Fruit fly (Drosophila melanogaster) whole organism, embryonic: ENCODE data around the gene hkb.
A peak's percentile ranks its signal among the peaks of the same experiment; 100 is the strongest.

Experiments used
- ATbp ChIP-seq: fragments of 200-800 bp; sonication (Bioruptor generic); optimal IDR thresholded peaks from 2 replicates; lab custom pipeline; 2017; ENCODE audit warnings: missing biosample characterization, mild to moderate bottlenecking, missing genetic modification characterization, missing genetic modification reagents
- Ada2b ChIP-seq: fragments of 200-800 bp; sonication (Bioruptor generic); IDR thresholded peaks from 2 replicates; pipeline ENCODE4 v1.3.6; 2022; ENCODE audit warnings: missing biosample characterization, missing genetic modification characterization
- BtbVII ChIP-seq: fragments of 200-800 bp; sonication (Bioruptor generic); optimal IDR thresholded peaks from 3 replicates; lab custom pipeline; 2017; ENCODE audit warnings: missing biosample characterization, mild to moderate bottlenecking, missing genetic modification characterization
- C15 ChIP-seq: fragments of 200-800 bp; sonication (Bioruptor generic); IDR thresholded peaks from 3 replicates; pipeline ENCODE4 v1.3.6; 2022; ENCODE audit warnings: missing biosample characterization, missing genetic modification characterization
- CG10267 ChIP-seq: fragments of 200-800 bp; sonication (Bioruptor generic); optimal IDR thresholded peaks from 2 replicates; lab custom pipeline; 2018; ENCODE audit warnings: missing biosample characterization, mild to moderate bottlenecking, missing genetic modification characterization, moderate library complexity
- CG10321 ChIP-seq: fragments of 200-800 bp; sonication (Bioruptor generic); IDR thresholded peaks from 2 replicates; pipeline ENCODE4 v1.3.6; 2022; ENCODE audit warnings: missing biosample characterization, missing genetic modification characterization
- CG11085 ChIP-seq: fragments of 200-800 bp; sonication (Bioruptor generic); IDR thresholded peaks from 2 replicates; pipeline ENCODE4 v1.3.6; 2022; ENCODE audit warnings: missing biosample characterization, missing genetic modification characterization
- CG12219 ChIP-seq: fragments of 200-800 bp; sonication (Bioruptor generic); optimal IDR thresholded peaks from 3 replicates; lab custom pipeline; 2018; ENCODE audit warnings: missing biosample characterization, mild to moderate bottlenecking, missing genetic modification characterization
- CG13894 ChIP-seq: fragments of 200-800 bp; sonication (Bioruptor generic); optimal IDR thresholded peaks from 3 replicates; lab custom pipeline; 2018; ENCODE audit warnings: missing biosample characterization, mild to moderate bottlenecking, missing genetic modification characterization, moderate library complexity
- CG14441 ChIP-seq: fragments of 200-800 bp; sonication (Bioruptor generic); IDR thresholded peaks from 2 replicates; pipeline ENCODE4 v1.3.6; 2022; ENCODE audit warnings: missing biosample characterization, missing genetic modification characterization
- CG14667 ChIP-seq: fragments of 200-800 bp; sonication (Bioruptor generic); IDR thresholded peaks from 2 replicates; pipeline ENCODE4 v1.3.6; 2022; ENCODE audit warnings: missing biosample characterization, missing genetic modification characterization
- CG1529 ChIP-seq: fragments of 200-800 bp; sonication (Bioruptor generic); optimal IDR thresholded peaks from 3 replicates; lab custom pipeline; 2018; ENCODE audit warnings: missing biosample characterization, missing genetic modification characterization
- CG1603 ChIP-seq: fragments of 200-800 bp; sonication (Bioruptor generic); optimal IDR thresholded peaks from 2 replicates; lab custom pipeline; 2019; ENCODE audit warnings: missing biosample characterization, mild to moderate bottlenecking, missing genetic modification characterization, moderate library complexity
- CG1647 ChIP-seq: fragments of 200-800 bp; sonication (Bioruptor generic); optimal IDR thresholded peaks from 3 replicates; lab custom pipeline; 2016; ENCODE audit warnings: missing biosample characterization, missing genetic modification characterization
- CG1792 ChIP-seq: fragments of 200-800 bp; sonication (Bioruptor generic); optimal IDR thresholded peaks from 2 replicates; lab custom pipeline; 2016; ENCODE audit warnings: missing biosample characterization, missing genetic modification characterization
- CG2116 ChIP-seq: fragments of 200-800 bp; sonication (Bioruptor generic); optimal IDR thresholded peaks from 3 replicates; lab custom pipeline; 2018; ENCODE audit warnings: missing biosample characterization, mild to moderate bottlenecking, missing genetic modification characterization
- CG2202 ChIP-seq: fragments of 200-800 bp; sonication (Bioruptor generic); optimal IDR thresholded peaks from 2 replicates; lab custom pipeline; 2018; ENCODE audit warnings: missing biosample characterization, mild to moderate bottlenecking, missing genetic modification characterization
- CG4282 ChIP-seq: fragments of 200-800 bp; sonication (Bioruptor generic); optimal IDR thresholded peaks from 2 replicates; lab custom pipeline; 2016; ENCODE audit warnings: missing biosample characterization, missing genetic modification characterization
- CTCF ChIP-seq: fragments of 200-800 bp; sonication (Bioruptor generic); optimal IDR thresholded peaks from 2 replicates; lab custom pipeline; 2017; ENCODE audit warnings: missing biosample characterization, mild to moderate bottlenecking, missing genetic modification characterization, moderate library complexity
- CrebB ChIP-seq: fragments of 200-800 bp; sonication (Bioruptor generic); optimal IDR thresholded peaks from 3 replicates; lab custom pipeline; 2018; ENCODE audit warnings: missing biosample characterization, mild to moderate bottlenecking, missing genetic modification characterization
- Dad ChIP-seq: fragments of 200-800 bp; sonication (Bioruptor generic); optimal IDR thresholded peaks from 3 replicates; lab custom pipeline; 2016; ENCODE audit warnings: missing biosample characterization, missing genetic modification characterization
- Deaf1 ChIP-seq: fragments of 200-800 bp; optimal IDR thresholded peaks from 3 replicates; lab custom pipeline; 2019; ENCODE audit warnings: missing biosample characterization, mild to moderate bottlenecking, missing genetic modification characterization, moderate library complexity
- Dfd ChIP-seq, 2 experiments: fragments of >200 bp; optimal IDR thresholded peaks; 2 replicates each; lab custom pipeline; 2017; ENCODE audit warnings: missing biosample characterization in 2 of 2, missing genetic modification characterization in 2 of 2
- Doc3 ChIP-seq: fragments of 200-800 bp; sonication (Bioruptor generic); IDR thresholded peaks from 3 replicates; pipeline ENCODE4 v1.3.6; 2022; ENCODE audit warnings: missing biosample characterization, missing genetic modification characterization; ENCODE audit not compliant: partially characterized antibody
- E2f1 ChIP-seq: fragments of 200-800 bp; sonication (Bioruptor generic); IDR thresholded peaks from 2 replicates; pipeline ENCODE4 v1.3.6; 2022; ENCODE audit warnings: missing biosample characterization, missing genetic modification characterization
- Ets65A ChIP-seq: fragments of 200-800 bp; sonication (Bioruptor generic); peaks from one replicate; lab custom pipeline; 2016; ENCODE audit warnings: missing biosample characterization, missing genetic modification characterization
- H2.0 ChIP-seq: fragments of 200-800 bp; sonication (Bioruptor generic); IDR thresholded peaks from 2 replicates; pipeline ENCODE4 v1.3.6; 2022; ENCODE audit warnings: missing biosample characterization, missing genetic modification characterization
- HLH54F ChIP-seq: fragments of 200-800 bp; sonication (Bioruptor generic); optimal IDR thresholded peaks from 3 replicates; lab custom pipeline; 2016; ENCODE audit warnings: missing biosample characterization, missing genetic modification characterization
- Hey ChIP-seq: fragments of 200-800 bp; sonication (Bioruptor generic); optimal IDR thresholded peaks from 3 replicates; lab custom pipeline; 2018; ENCODE audit warnings: missing biosample characterization, mild to moderate bottlenecking, missing genetic modification characterization
- Hr51 ChIP-seq, 2 experiments: fragments of 200-800 bp; sonication (Bioruptor generic); optimal IDR thresholded peaks; 2 replicates in 1 of 2; 3 replicates in 1 of 2; lab custom pipeline; 2016 to 2018; ENCODE audit warnings: missing biosample characterization in 2 of 2, missing genetic modification characterization in 2 of 2, mild to moderate bottlenecking in 1 of 2, moderate library complexity in 1 of 2
- NfI ChIP-seq: fragments of 200-800 bp; sonication (Bioruptor generic); optimal IDR thresholded peaks from 3 replicates; lab custom pipeline; 2018; ENCODE audit warnings: missing biosample characterization, mild to moderate bottlenecking, missing genetic modification characterization, moderate library complexity
- Poxn ChIP-seq: fragments of 200-800 bp; sonication (Bioruptor generic); IDR thresholded peaks from 2 replicates; pipeline ENCODE4 v1.3.6; 2022; ENCODE audit warnings: missing biosample characterization, missing genetic modification characterization
- Ptx1 ChIP-seq: fragments of 200-800 bp; sonication (Bioruptor generic); IDR thresholded peaks from 2 replicates; pipeline ENCODE4 v1.3.6; 2022; ENCODE audit warnings: missing biosample characterization, missing genetic modification characterization
- abd-A ChIP-seq: fragments of 200-800 bp; sonication (Bioruptor generic); optimal IDR thresholded peaks from 3 replicates; lab custom pipeline; 2019; ENCODE audit warnings: missing biosample characterization, mild to moderate bottlenecking, missing genetic modification characterization, moderate library complexity
- ash1 ChIP-seq: fragments of 200-800 bp; sonication (Bioruptor generic); optimal IDR thresholded peaks from 2 replicates; lab custom pipeline; 2018; ENCODE audit warnings: missing biosample characterization, mild to moderate bottlenecking, missing genetic modification characterization
- bigmax ChIP-seq: fragments of 200-800 bp; sonication (Bioruptor generic); optimal IDR thresholded peaks from 2 replicates; lab custom pipeline; 2018; ENCODE audit warnings: missing biosample characterization, mild to moderate bottlenecking, missing genetic modification characterization
- bsh ChIP-seq, 2 experiments: fragments of 200-800 bp; sonication (Bioruptor generic); optimal IDR thresholded peaks; 2 replicates each; lab custom pipeline; 2017 to 2018; ENCODE audit warnings: mild to moderate bottlenecking in 2 of 2, missing biosample characterization in 2 of 2, missing genetic modification characterization in 2 of 2, moderate library complexity in 1 of 2
- croc ChIP-seq: fragments of 200-800 bp; sonication (Bioruptor generic); conservative IDR thresholded peaks from 3 replicates; pipeline ENCODE4 v1.3.6; 2022; ENCODE audit warnings: missing biosample characterization, missing genetic modification characterization
- dati ChIP-seq: fragments of 200-800 bp; sonication (Bioruptor generic); IDR thresholded peaks from 2 replicates; pipeline ENCODE4 v1.3.6; 2022; ENCODE audit warnings: missing biosample characterization, missing genetic modification characterization
- gfzf ChIP-seq: fragments of 200-800 bp; sonication (Bioruptor generic); optimal IDR thresholded peaks from 2 replicates; lab custom pipeline; 2016; ENCODE audit warnings: missing biosample characterization, mild to moderate bottlenecking, missing genetic modification characterization, moderate library complexity
- insv ChIP-seq, 2 experiments: fragments of 200-800 bp; sonication (Bioruptor generic); optimal IDR thresholded peaks; 3 replicates each; lab custom pipeline; 2016 to 2018; ENCODE audit warnings: missing biosample characterization in 2 of 2, missing genetic modification characterization in 2 of 2
- kah ChIP-seq: fragments of 200-800 bp; sonication (Bioruptor generic); optimal IDR thresholded peaks from 2 replicates; lab custom pipeline; 2018; ENCODE audit warnings: missing biosample characterization, mild to moderate bottlenecking, missing genetic modification characterization
- lov ChIP-seq, 2 experiments: fragments of 200-800 bp in 1 of 2; fragments of >200 bp in 1 of 2; sonication (Bioruptor generic) in 1 of 2; IDR thresholded peaks in 1 of 2; optimal IDR thresholded peaks in 1 of 2; 2 replicates in 1 of 2; 3 replicates in 1 of 2; pipeline versions ENCODE4 v1.3.6 to Lab custom; 2017 to 2022; ENCODE audit warnings: missing biosample characterization in 1 of 2, missing genetic modification characterization in 1 of 2
- pzg ChIP-seq: fragments of 200-800 bp; sonication (Bioruptor generic); optimal IDR thresholded peaks from 3 replicates; lab custom pipeline; 2018; ENCODE audit warnings: missing biosample characterization, mild to moderate bottlenecking, missing genetic modification characterization, moderate library complexity
- ranshi ChIP-seq: fragments of 200-800 bp; sonication (Bioruptor generic); IDR thresholded peaks from 2 replicates; pipeline ENCODE4 v1.3.6; 2022; ENCODE audit warnings: missing biosample characterization, missing genetic modification characterization
- ro ChIP-seq: fragments of 200-800 bp; sonication (Bioruptor generic); IDR thresholded peaks from 2 replicates; pipeline ENCODE4 v1.3.6; 2022; ENCODE audit warnings: missing biosample characterization, missing genetic modification characterization
- row ChIP-seq: fragments of 200-800 bp; sonication (Bioruptor generic); IDR thresholded peaks from 3 replicates; pipeline ENCODE4 v1.3.6; 2022; ENCODE audit warnings: missing biosample characterization, missing genetic modification characterization
- sens-2 ChIP-seq: fragments of 200-800 bp; sonication (Bioruptor generic); IDR thresholded peaks from 2 replicates; pipeline ENCODE4 v1.3.6; 2022; ENCODE audit warnings: missing biosample characterization, missing genetic modification characterization
- sna ChIP-seq: fragments of 200-800 bp; sonication (Bioruptor generic); IDR thresholded peaks from 2 replicates; pipeline ENCODE4 v1.3.6; 2022; ENCODE audit warnings: missing biosample characterization, missing genetic modification characterization; ENCODE audit not compliant: partially characterized antibody
- ssp ChIP-seq: fragments of 200-800 bp; sonication (Bioruptor generic); IDR thresholded peaks from 2 replicates; pipeline ENCODE4 v1.3.6; 2022; ENCODE audit warnings: missing biosample characterization, missing genetic modification characterization
- wdn ChIP-seq: fragments of 200-800 bp; sonication (Bioruptor generic); IDR thresholded peaks from 2 replicates; pipeline ENCODE4 v1.3.6; 2022; ENCODE audit warnings: missing biosample characterization, missing genetic modification characterization

hkb gene

DNA sequence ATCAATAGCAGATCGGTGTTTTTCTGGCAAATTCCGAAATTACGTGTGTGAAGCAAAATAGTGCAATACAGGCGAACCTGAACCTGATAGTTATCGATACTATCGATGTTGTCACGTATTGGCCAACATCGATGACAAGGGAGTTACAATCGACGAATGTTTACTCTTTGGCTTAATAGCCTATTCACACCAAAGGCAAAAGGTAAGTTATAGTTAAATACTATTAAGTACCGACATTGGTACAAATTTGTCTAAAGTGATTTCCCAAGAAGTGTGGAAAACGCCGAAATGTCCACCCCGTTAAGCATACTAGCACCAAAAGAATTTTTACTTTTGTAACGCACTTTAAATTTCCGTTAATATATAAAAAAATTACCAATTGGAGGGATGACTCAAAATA is 12.5 kb downstream of the hkb start, which contains the start of gene CG9776 (continued):
- TF ChIP-seq CG14667 (GFP tag; lab: Robert Waterston, UW) (no peak), lov (optimal IDR thresholded peaks at IDR 0.05; lab: Kevin White, UChicago) (no peak), lov (GFP tag; IDR thresholded peaks at IDR 0.05; lab: Robert Waterston, UW) (no peak), CG4282 (GFP tag; lab: Kevin White, UChicago) (peak; percentile 54), sna (GFP tag; lab: Robert Waterston, UW) (peak; percentile 95), bigmax (peak; percentile 29), sens-2 (GFP tag; lab: Robert Waterston, UW) (no peak), gfzf (GFP tag; lab: Kevin White, UChicago) (peak; percentile 44), row (peak; percentile 87), E2f1 (peak; percentile 45; the same call in 1 of the 2 replicates), insv (GFP tag; optimal IDR thresholded peaks at IDR 0.05; lab: Kevin White, UChicago) (peak in 1 of 2 experiments; percentile 7), croc (GFP tag; lab: Robert Waterston, UW) (0 out of 3 replicates have a peak, but pooled peaks have one; percentile 17), kah (GFP tag; lab: Kevin White, UChicago) (no peak), CG2116 (GFP tag; lab: Kevin White, UChicago) (peak; percentile 85), Dfd (GFP tag; optimal IDR thresholded peaks at IDR 0.05; lab: Kevin White, UChicago) (peak in 1 of 2 experiments; percentile 70), abd-A (no peak), CG1647 (GFP tag; lab: Kevin White, UChicago) (peak; percentile 23), CG11085 (GFP tag; lab: Robert Waterston, UW) (peak; percentile 55; the same call in 1 of the 2 replicates), CG2202 (tag; lab: Kevin White, UChicago) (no peak), CG10321 (GFP tag; lab: Robert Waterston, UW) (no peak), NfI (GFP tag; lab: Kevin White, UChicago) (peak; percentile 62), ash1 (no peak), CG12219 (GFP tag; lab: Kevin White, UChicago) (no peak), Ptx1 (peak; percentile 58), dati (GFP tag; lab: Robert Waterston, UW) (no peak), Poxn (GFP tag; lab: Robert Waterston, UW) (no peak), ranshi (GFP tag; lab: Robert Waterston, UW) (peak; percentile 54; the same call in 1 of the 2 replicates), Hey (tag; lab: Kevin White, UChicago) (no peak), pzg (peak; percentile 94), H2.0 (GFP tag; lab: Robert Waterston, UW) (no peak), Deaf1 (tag; lab: Kevin White, UChicago) (no peak), CG1792 (GFP tag; lab: Kevin White, UChicago) (peak; percentile 24), CG10267 (tag; lab: Kevin White, UChicago) (peak; percentile 75), ssp (GFP tag; lab: Robert Waterston, UW) (peak; percentile 99), CG1529 (GFP tag; lab: Kevin White, UChicago) (no peak), bsh (GFP tag; optimal IDR thresholded peaks at IDR 0.05; lab: Kevin White, UChicago) (no peak), CTCF (GFP tag; lab: Kevin White, UChicago) (no peak), Ada2b (GFP tag; lab: Robert Waterston, UW) (0 out of 2 replicates have a peak, but pooled peaks have one; percentile 14), ro (GFP tag; lab: Robert Waterston, UW) (no peak), C15 (GFP tag; lab: Robert Waterston, UW) (no peak), Doc3 (GFP tag; lab: Robert Waterston, UW) (peak; percentile 90), wdn (GFP tag; lab: Robert Waterston, UW) (peak; percentile 63; the same call in 1 of the 2 replicates), CG13894 (tag; lab: Kevin White, UChicago) (no peak), BtbVII (GFP tag; lab: Kevin White, UChicago) (no peak), HLH54F (peak; percentile 71), CG14441 (GFP tag; lab: Robert Waterston, UW) (no peak; the same call in 1 of the 2 replicates), Dad (GFP tag; lab: Kevin White, UChicago) (peak; percentile 52), Hr51 (GFP tag; optimal IDR thresholded peaks at IDR 0.05; lab: Kevin White, UChicago) (peak in 1 of 2 experiments; percentile 5), Ets65A (GFP tag; lab: Kevin White, UChicago) (peak; percentile 94), CG1603 (peak; percentile 95), ATbp (GFP tag; lab: Kevin White, UChicago) (no peak), CrebB (peak; percentile 29)
